Fruit fly (Drosophila melanogaster) S2 (cell line): ENCODE results near the gene PTPMT1.

Experiments used
- CG8478 ChIP-seq: fragments of >200 bp; optimal IDR thresholded peaks from 2 replicates; lab custom pipeline; 2018
- CTCF ChIP-seq, 2 experiments: fragments of >200 bp; optimal IDR thresholded peaks; 2 replicates each; lab custom pipeline; 2018

- no peak for TF ChIP-seq CTCF (optimal IDR thresholded peaks at IDR 0.05; lab: Kevin White, UChicago)
- no peak for TF ChIP-seq CG8478 (lab: Kevin White, UChicago)
These were observed 30.1 kb upstream of the PTPMT1 start for dm6 chr3R:23728086-23728485.
